Fruit fly (Drosophila melanogaster) Kc167 (cell line): ENCODE results near the gene bgm.

Experiments used
- h ChIP-seq: fragments of >200 bp; optimal IDR thresholded peaks from 3 replicates; lab custom pipeline; 2018; ENCODE audit warnings: missing external identifiers
- psq ChIP-seq: fragments of >200 bp; optimal IDR thresholded peaks from 2 replicates; lab custom pipeline; 2017; ENCODE audit warnings: missing external identifiers

DNA sequence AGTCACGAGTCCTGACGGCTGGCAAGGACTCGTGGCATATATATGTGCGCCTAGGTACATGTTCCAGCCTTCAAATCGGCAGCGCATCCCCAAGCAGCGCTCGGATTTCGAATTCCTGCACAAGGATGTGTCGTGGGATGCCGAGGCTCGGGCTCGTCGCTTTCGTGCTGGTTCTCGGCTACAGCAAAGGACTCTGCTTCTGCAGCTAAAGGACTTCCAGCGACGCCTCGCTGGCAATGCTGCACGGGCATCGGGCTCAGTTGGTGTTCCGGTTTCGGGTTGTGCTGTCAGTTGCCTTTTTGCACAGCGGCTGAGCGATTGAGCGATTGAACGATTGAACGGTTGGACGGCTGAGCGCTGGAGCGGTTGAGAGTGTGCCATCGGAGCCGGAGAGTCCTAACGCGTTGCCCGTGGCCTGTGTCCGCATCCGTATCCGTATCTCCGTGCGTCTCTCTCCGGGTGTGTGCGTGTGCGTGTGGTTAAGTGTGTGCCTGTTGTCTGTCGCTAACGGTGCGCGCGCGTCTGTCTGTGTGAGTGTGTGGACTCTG, 27.2 kb downstream of the bgm start, which contains the start of gene nAChRalpha5:
- no peak for TF ChIP-seq h (lab: Kevin White, UChicago)
- TF ChIP-seq psq (lab: Kevin White, UChicago): no peak
